Fruit fly (Drosophila melanogaster) whole organism, wandering third instar larva: ENCODE measurements around the gene sl.
A peak's percentile ranks its signal among the peaks of the same experiment; 100 is the strongest.

Experiments
- Abd-B ChIP-seq: fragments of >200 bp; optimal IDR thresholded peaks from 2 replicates; lab custom pipeline; 2017; ENCODE audit warnings: missing biosample characterization, missing genetic modification characterization
- CG32264 ChIP-seq: fragments of 200-800 bp; sonication (Bioruptor generic); optimal IDR thresholded peaks from 2 replicates; lab custom pipeline; 2016; ENCODE audit warnings: missing biosample characterization, missing genetic modification characterization
- CG9705 ChIP-seq: fragments of 200-800 bp; sonication (Bioruptor generic); optimal IDR thresholded peaks from 2 replicates; lab custom pipeline; 2018; ENCODE audit warnings: missing biosample characterization, mild to moderate bottlenecking, missing genetic modification characterization
- CrebA ChIP-seq: fragments of 200-800 bp; sonication (Bioruptor generic); optimal IDR thresholded peaks from 2 replicates; lab custom pipeline; 2016; ENCODE audit warnings: missing biosample characterization, mild to moderate bottlenecking, missing genetic modification characterization, borderline replicate concordance
- Dfd ChIP-seq: fragments of >200 bp; optimal IDR thresholded peaks from 2 replicates; lab custom pipeline; 2017; ENCODE audit warnings: missing biosample characterization, missing genetic modification characterization
- HLH106 ChIP-seq: fragments of 200-800 bp; optimal IDR thresholded peaks from 3 replicates; lab custom pipeline; 2019; ENCODE audit warnings: missing biosample characterization, mild to moderate bottlenecking, missing genetic modification characterization, moderate library complexity
- Hnf4 ChIP-seq: fragments of 200-800 bp; sonication (Bioruptor generic); optimal IDR thresholded peaks from 2 replicates; lab custom pipeline; 2016; ENCODE audit warnings: missing biosample characterization, mild to moderate bottlenecking, missing genetic modification characterization
- Hr78 ChIP-seq: fragments of >200 bp; optimal IDR thresholded peaks from 2 replicates; lab custom pipeline; 2017; ENCODE audit warnings: missing biosample characterization, missing genetic modification characterization
- Jra ChIP-seq: sonication (Bioruptor generic); optimal IDR thresholded peaks from 2 replicates; lab custom pipeline; 2016; ENCODE audit warnings: missing biosample characterization, missing genetic modification characterization
- Myc ChIP-seq: fragments of >200 bp; optimal IDR thresholded peaks from 2 replicates; lab custom pipeline; 2017
- N ChIP-seq: fragments of >200 bp; optimal IDR thresholded peaks from 2 replicates; lab custom pipeline; 2018; ENCODE audit warnings: missing biosample characterization, missing external identifiers, missing genetic modification characterization
- OdsH ChIP-seq: fragments of 200-800 bp; sonication (Bioruptor generic); optimal IDR thresholded peaks from 2 replicates; lab custom pipeline; 2016; ENCODE audit warnings: missing biosample characterization, mild to moderate bottlenecking, missing genetic modification characterization
- Rel ChIP-seq, 2 experiments: fragments of 200-800 bp; sonication (Bioruptor generic) in 1 of 2; optimal IDR thresholded peaks; 2 replicates in 1 of 2; 3 replicates in 1 of 2; lab custom pipeline; 2016 to 2019; ENCODE audit warnings: mild to moderate bottlenecking in 2 of 2, missing biosample characterization in 2 of 2, missing genetic modification characterization in 2 of 2, moderate library complexity in 1 of 2
- Sp1 ChIP-seq: fragments of 200-800 bp; sonication (Bioruptor generic); optimal IDR thresholded peaks from 3 replicates; lab custom pipeline; 2019; ENCODE audit warnings: missing biosample characterization, mild to moderate bottlenecking, missing genetic modification characterization, moderate library complexity
- Vsx2 ChIP-seq: fragments of 200-300, 225-300 bp; sonication (Bioruptor generic); optimal IDR thresholded peaks from 2 replicates; lab custom pipeline; 2018; ENCODE audit warnings: missing biosample characterization, missing genetic modification characterization; ENCODE audit not compliant: partially characterized antibody
- br ChIP-seq: fragments of 200-800 bp; sonication (Bioruptor generic); optimal IDR thresholded peaks from 2 replicates; lab custom pipeline; 2016; ENCODE audit warnings: missing biosample characterization, missing genetic modification characterization
- dl ChIP-seq, 2 experiments: fragments of 175-275, 200-275 bp in 1 of 2; fragments of 200-275 bp in 1 of 2; sonication (Bioruptor generic); optimal IDR thresholded peaks; lab custom pipeline; 2018; ENCODE audit warnings: mild to moderate bottlenecking in 2 of 2, missing biosample characterization in 2 of 2, missing genetic modification characterization in 2 of 2, moderate library complexity in 2 of 2; ENCODE audit not compliant: partially characterized antibody in 2 of 2, insufficient read depth in 1 of 2
- dsf ChIP-seq: sonication (Bioruptor generic); optimal IDR thresholded peaks from 2 replicates; lab custom pipeline; 2016; ENCODE audit warnings: missing biosample characterization, missing genetic modification characterization, borderline replicate concordance
- ey ChIP-seq: fragments of 200-800 bp; sonication (Bioruptor generic); optimal IDR thresholded peaks from 2 replicates; lab custom pipeline; 2016; ENCODE audit warnings: missing biosample characterization, missing genetic modification characterization
- foxo ChIP-seq, 2 experiments: fragments of 200-800 bp; sonication (Bioruptor generic); optimal IDR thresholded peaks; 2 replicates in 1 of 2; 3 replicates in 1 of 2; lab custom pipeline; 2016 to 2017; ENCODE audit warnings: missing biosample characterization in 2 of 2, missing genetic modification characterization in 2 of 2
- fru ChIP-seq: fragments of 200-800 bp; sonication (Bioruptor generic); optimal IDR thresholded peaks from 3 replicates; lab custom pipeline; 2016; ENCODE audit warnings: missing biosample characterization, mild to moderate bottlenecking, missing genetic modification characterization
- h ChIP-seq: fragments of 200-800 bp; sonication (Bioruptor generic); optimal IDR thresholded peaks from 3 replicates; lab custom pipeline; 2016; ENCODE audit warnings: missing biosample characterization, mild to moderate bottlenecking, missing genetic modification characterization
- lola ChIP-seq: fragments of >200 bp; optimal IDR thresholded peaks from 2 replicates; lab custom pipeline; 2017; ENCODE audit warnings: missing biosample characterization, missing genetic modification characterization
- pan ChIP-seq: fragments of >200 bp; optimal IDR thresholded peaks from 2 replicates; lab custom pipeline; 2017
- psq ChIP-seq: fragments of 200-800 bp; sonication (Bioruptor generic); optimal IDR thresholded peaks from 3 replicates; lab custom pipeline; 2017; ENCODE audit warnings: missing biosample characterization, mild to moderate bottlenecking, missing genetic modification characterization, moderate library complexity
- rgr ChIP-seq: fragments of 200-800 bp; sonication (Bioruptor generic); optimal IDR thresholded peaks from 3 replicates; lab custom pipeline; 2016; ENCODE audit warnings: missing biosample characterization, mild to moderate bottlenecking, missing genetic modification characterization
- sage ChIP-seq: fragments of 200-800 bp; sonication (Bioruptor generic); optimal IDR thresholded peaks from 2 replicates; lab custom pipeline; 2016; ENCODE audit warnings: missing biosample characterization, mild to moderate bottlenecking, missing genetic modification characterization
- sv ChIP-seq: fragments of 200-800 bp; sonication (Bioruptor generic); optimal IDR thresholded peaks from 3 replicates; lab custom pipeline; 2016; ENCODE audit warnings: missing biosample characterization, missing genetic modification characterization
- usp ChIP-seq: fragments of >200 bp; optimal IDR thresholded peaks from 2 replicates; lab custom pipeline; 2017; ENCODE audit warnings: missing biosample characterization, missing genetic modification characterization
- woc ChIP-seq: sonication (Bioruptor generic); optimal IDR thresholded peaks from 2 replicates; lab custom pipeline; 2016; ENCODE audit warnings: missing biosample characterization, mild to moderate bottlenecking, missing genetic modification characterization

sl gene

DNA sequence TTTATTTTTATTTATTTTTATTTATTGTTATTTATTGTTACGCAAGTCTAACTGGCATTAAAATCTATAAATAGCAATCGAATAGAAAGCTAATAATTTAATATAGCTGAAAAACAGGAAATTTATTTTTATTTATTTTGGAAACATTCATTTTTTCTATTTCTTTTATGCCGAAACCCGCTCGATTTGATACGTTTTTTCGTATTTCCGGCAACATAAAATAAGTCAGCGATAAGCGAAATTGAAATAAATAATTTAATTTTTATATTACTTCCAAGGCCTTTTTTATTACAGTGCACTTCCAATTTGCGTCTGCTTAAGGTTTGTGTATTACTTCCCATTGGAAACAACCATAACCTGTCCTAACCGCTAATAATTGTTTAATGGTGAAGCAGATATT lies 21.8 kb downstream of the sl start:
- TF ChIP-seq sage (GFP tag; lab: Kevin White, UChicago) = peak; percentile 19
- TF ChIP-seq foxo (GFP tag; optimal IDR thresholded peaks at IDR 0.05; lab: Kevin White, UChicago) = no peak
- TF ChIP-seq fru (GFP tag; lab: Kevin White, UChicago) = peak; percentile 13
- no peak for TF ChIP-seq dsf (GFP tag; lab: Kevin White, UChicago)
- peak; percentile 23 for TF ChIP-seq OdsH (GFP tag; lab: Kevin White, UChicago)
- TF ChIP-seq HLH106 = no peak

DNA sequence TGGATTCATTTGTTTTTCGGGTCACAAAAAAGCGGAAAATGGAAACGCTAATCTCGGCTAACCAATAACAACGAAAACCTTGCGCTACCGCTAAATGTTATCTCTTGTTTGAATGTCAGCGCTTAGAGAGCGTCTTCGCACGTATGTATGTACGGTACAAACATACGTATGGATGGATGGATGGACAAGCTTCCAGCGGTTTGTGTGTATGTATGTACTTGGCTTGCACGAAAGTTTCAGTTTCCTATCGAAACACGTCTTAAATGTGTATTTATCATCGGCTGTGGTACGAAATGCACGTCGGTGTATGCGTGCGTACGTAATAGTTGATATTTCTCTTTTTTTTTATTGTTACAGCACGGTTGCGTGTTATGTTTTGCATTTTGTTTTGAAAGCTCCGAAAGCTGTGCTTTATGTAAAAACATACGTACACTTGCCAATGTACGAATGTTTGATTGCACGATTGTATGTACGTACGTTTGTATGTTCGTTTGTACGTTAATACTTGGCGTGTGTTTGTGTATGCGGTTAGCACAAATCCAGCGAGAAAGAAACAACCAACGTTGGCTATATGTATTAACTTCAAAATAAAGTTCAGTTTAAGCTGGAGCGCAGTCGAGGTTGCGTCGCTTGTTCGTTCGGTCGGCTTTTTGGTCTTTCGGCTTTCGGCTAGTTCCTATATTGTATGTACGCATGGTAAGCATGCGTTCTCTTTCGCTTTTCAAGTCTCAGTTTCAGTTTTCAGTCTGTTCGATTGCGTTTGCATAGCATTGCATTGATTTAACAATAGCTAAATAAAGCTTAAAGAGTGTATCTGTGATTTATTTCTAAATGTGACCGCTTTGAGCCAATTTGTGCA lies 22.6 kb downstream of the sl start, which contains the start of gene Fur2:
Gene Fur2 (plus strand): TSS at position 595 of the 859 bp plus-strand sequence.
- TF ChIP-seq dl (GFP tag; optimal IDR thresholded peaks at IDR 0.05; lab: Kevin White, UChicago; ENCODE audit: insufficient read depth in 1 of 2, partially characterized antibody in 2 of 2) = no peak
- TF ChIP-seq Rel (GFP tag; optimal IDR thresholded peaks at IDR 0.05; lab: Kevin White, UChicago) = peak; percentile 9
- TF ChIP-seq Rel (tag; optimal IDR thresholded peaks at IDR 0.05; lab: Kevin White, UChicago) = no peak
- no peak for TF ChIP-seq sv (GFP tag; lab: Kevin White, UChicago)
- TF ChIP-seq foxo (GFP tag; optimal IDR thresholded peaks at IDR 0.05; lab: Kevin White, UChicago) = no peak
- no peak for TF ChIP-seq CG32264
- TF ChIP-seq psq (GFP tag; lab: Kevin White, UChicago) = no peak
- TF ChIP-seq, all 38 proteins: peak for 1

DNA sequence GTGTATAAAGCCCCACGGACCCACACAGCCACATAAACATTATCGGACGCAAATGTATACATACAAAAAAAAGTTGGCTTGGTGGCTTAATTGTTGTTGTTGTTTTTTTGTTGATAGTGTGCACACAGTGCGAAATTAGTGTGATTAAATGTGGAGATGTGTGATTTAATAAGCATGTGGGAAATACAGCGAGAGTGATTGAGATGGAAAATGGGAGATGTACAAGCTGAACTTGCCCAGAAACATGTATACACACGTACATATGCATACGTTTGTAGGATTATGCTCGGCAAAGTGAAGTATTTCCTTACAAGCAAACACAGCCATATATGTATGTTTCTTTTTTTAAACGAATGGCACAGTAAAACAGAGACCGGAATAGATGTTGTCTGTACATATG lies 23.4 kb downstream of the sl start:
- TF ChIP-seq OdsH (GFP tag; lab: Kevin White, UChicago) = peak; percentile 10
- peak; percentile 19 for TF ChIP-seq psq (GFP tag; lab: Kevin White, UChicago)
- no peak for TF ChIP-seq Vsx2
- TF ChIP-seq, all 38 proteins: peak for 2

DNA sequence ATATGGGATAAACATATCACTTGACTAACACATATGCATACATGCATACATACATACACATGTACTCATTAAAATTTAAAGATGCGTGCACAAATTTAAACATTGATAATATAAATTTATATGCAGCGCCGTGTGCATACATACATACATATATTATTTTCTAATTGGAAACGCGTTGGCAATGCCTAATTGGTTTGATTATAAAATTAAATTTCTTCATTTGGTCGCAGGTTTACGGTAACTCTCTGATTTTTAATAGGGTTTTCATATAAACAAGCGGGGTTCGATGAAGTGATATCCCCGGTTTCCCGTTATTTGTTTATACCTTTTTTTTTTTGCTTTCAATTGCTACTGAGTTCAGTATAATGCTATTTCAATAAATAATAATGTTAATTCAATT lies 23.9 kb downstream of the sl start:
- TF ChIP-seq Hnf4 (no peak), Myc (no peak), Rel (GFP tag; optimal IDR thresholded peaks at IDR 0.05; lab: Kevin White, UChicago) (no peak), Rel (tag; optimal IDR thresholded peaks at IDR 0.05; lab: Kevin White, UChicago) (no peak), dl (GFP tag; optimal IDR thresholded peaks at IDR 0.05; lab: Kevin White, UChicago; ENCODE audit: insufficient read depth in 1 of 2, partially characterized antibody in 2 of 2) (no peak), OdsH (GFP tag; lab: Kevin White, UChicago) (no peak), psq (GFP tag; lab: Kevin White, UChicago) (no peak), dsf (GFP tag; lab: Kevin White, UChicago) (no peak), Hr78 (GFP tag; lab: Kevin White, UChicago) (no peak), Jra (GFP tag; lab: Kevin White, UChicago) (no peak), fru (GFP tag; lab: Kevin White, UChicago) (no peak), Sp1 (GFP tag; lab: Kevin White, UChicago) (no peak), br (GFP tag; lab: Kevin White, UChicago) (no peak), ey (GFP tag; lab: Kevin White, UChicago) (no peak), CG9705 (no peak)

DNA sequence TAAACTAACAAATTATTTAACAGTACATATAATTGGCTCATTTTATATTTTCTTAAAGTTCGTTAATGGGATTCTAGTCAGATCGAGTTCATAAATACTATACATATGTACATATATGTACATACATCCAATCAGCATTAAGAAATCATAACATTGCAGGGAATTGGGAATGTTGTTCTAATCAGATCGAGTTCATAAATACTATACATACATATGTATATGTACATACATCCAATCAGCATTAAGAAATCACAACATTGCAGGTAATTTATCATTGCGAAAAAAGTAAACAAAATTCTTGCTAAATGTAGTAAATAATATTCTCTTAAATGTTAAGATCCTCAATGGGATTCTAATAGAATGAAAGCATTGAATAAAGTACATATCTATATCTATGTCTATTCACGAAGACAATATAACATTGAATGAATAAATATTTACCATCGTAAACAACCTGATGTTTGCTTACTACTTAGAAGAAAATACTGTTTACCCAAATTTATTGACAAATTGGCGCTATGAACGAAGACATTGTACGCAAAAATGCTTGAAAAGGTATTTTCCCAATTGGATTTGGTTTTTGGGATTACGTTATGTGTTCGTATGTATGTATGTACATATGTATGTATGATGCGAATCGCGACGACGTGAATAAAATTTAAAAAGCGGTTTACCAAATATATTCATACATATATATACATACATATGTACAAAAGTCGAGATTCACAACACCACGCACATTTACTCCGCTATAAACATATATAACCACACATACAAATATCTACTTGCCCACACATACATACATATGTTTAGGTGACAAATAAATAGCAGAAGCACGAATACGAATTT lies 33.8 kb downstream of the sl start:
- TF ChIP-seq psq (GFP tag; lab: Kevin White, UChicago) (peak; percentile 1), fru (GFP tag; lab: Kevin White, UChicago) (no peak), sage (GFP tag; lab: Kevin White, UChicago) (peak; percentile 17), Dfd (GFP tag; lab: Kevin White, UChicago) (no peak)
- TF ChIP-seq, all 38 proteins: peak for 2

DNA sequence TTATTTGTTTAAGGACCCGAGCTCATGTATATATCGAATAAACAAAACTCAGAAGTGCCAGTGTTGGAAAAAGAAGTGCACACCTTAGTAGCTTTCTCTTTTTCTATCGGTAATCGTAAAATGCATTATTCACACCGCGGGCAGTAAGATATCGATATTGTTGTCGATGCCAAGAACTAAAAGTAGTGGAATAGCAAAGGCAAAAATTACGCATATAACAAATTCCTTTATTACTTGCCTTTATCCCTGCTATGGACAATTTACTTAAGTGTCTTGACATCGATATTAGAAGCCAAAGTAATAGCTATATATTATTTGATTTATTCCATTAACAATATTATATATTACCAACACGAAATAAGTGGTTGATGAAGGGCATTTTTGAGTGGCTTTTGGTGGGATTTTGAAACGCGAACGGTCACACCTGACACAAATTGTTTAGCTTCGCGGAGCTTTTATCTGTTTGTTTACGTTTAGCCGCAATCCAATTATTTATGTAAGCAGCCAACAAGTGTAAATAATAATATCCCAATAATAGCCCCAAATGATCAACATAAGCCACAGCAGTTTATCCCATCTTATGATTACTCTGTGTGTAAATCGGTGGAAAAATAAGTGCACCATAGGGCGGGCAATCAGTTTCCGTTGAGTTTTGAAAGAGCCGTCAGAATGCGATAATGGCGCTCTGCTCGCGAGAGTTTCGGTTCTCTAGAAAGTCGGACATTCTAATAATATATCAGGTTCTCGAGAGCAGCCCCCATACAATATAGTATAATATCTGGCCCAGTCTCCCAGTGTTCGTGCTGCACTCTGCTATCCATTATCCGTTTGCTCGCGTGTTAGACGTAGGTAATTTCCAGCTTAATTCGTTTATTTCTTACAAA lies 35.0 kb downstream of the sl start, which contains the start of the genes CG9992 and CG4239:
Gene CG9992 (minus strand): TSS at position 66 of the 884 bp plus-strand sequence.
Gene CG4239 (plus strand): TSS at position 436 of the 884 bp plus-strand sequence.
- TF ChIP-seq HLH106 (peak; percentile 78), sv (GFP tag; lab: Kevin White, UChicago) (peak; percentile 59), pan (no peak), br (GFP tag; lab: Kevin White, UChicago) (peak; percentile 4), lola (GFP tag; lab: Kevin White, UChicago) (peak; percentile 81), N (peak; percentile 78), CG9705 (peak; percentile 50), Hr78 (GFP tag; lab: Kevin White, UChicago) (peak; percentile 63), CrebA (no peak), usp (GFP tag; lab: Kevin White, UChicago) (no peak), woc (GFP tag; lab: Kevin White, UChicago) (peak; percentile 39), Abd-B (GFP tag; lab: Kevin White, UChicago) (no peak), psq (GFP tag; lab: Kevin White, UChicago) (peak; percentile 31), Hnf4 (peak; percentile 50), h (GFP tag; lab: Kevin White, UChicago) (peak; percentile 34), ey (GFP tag; lab: Kevin White, UChicago) (peak; percentile 41), Jra (GFP tag; lab: Kevin White, UChicago) (no peak), fru (GFP tag; lab: Kevin White, UChicago) (peak; percentile 39), rgr (GFP tag; lab: Kevin White, UChicago) (peak; percentile 56), Sp1 (GFP tag; lab: Kevin White, UChicago) (peak; percentile 46), foxo (GFP tag; optimal IDR thresholded peaks at IDR 0.05; lab: Kevin White, UChicago) (peak in 1 of 2 experiments; percentile 67)
